Fruit fly (Drosophila melanogaster): Measurements from ENCODE around the gene CG4502.

- no peak for TF ChIP-seq CG8478 (optimal IDR thresholded peaks at IDR 0.05)
- no peak for TF ChIP-seq CTCF (optimal IDR thresholded peaks at IDR 0.05)
These were observed 58.2 kb downstream of the CG4502 start for dm6 chr2L:7145881-7146280.

Data from S2 (cell line).